Fruit fly (Drosophila melanogaster) whole organism, embryonic: Measurements from ENCODE around the gene shd.

Experiments used
- Aef1 ChIP-seq: fragments of 200-800 bp; sonication (Bioruptor generic); IDR thresholded peaks from 3 replicates; pipeline ENCODE4 v1.3.6; 2022; ENCODE audit warnings: missing biosample characterization, missing genetic modification characterization
- Awh ChIP-seq: fragments of 200-800 bp; sonication (Bioruptor generic); IDR thresholded peaks from 2 replicates; pipeline ENCODE4, ENCODE4 v1.3.6; 2022; ENCODE audit warnings: missing biosample characterization, missing genetic modification characterization
- B-H1 ChIP-seq: fragments of 200-800 bp; sonication (Bioruptor generic); IDR thresholded peaks from 3 replicates; pipeline ENCODE4 v1.3.6; 2022; ENCODE audit warnings: missing biosample characterization, missing genetic modification characterization
- CG1024 ChIP-seq: fragments of 200-800 bp; sonication (Bioruptor generic); IDR thresholded peaks from 2 replicates; pipeline ENCODE4 v1.3.6; 2022; ENCODE audit warnings: missing biosample characterization, missing genetic modification characterization
- CG10431 ChIP-seq: fragments of 200-800 bp; sonication (Bioruptor generic); optimal IDR thresholded peaks from 3 replicates; lab custom pipeline; 2018; ENCODE audit warnings: missing biosample characterization, mild to moderate bottlenecking, missing genetic modification characterization
- CG10543 ChIP-seq: fragments of 200-800 bp; sonication (Bioruptor generic); optimal IDR thresholded peaks from 3 replicates; lab custom pipeline; 2017; ENCODE audit warnings: missing biosample characterization, mild to moderate bottlenecking, missing genetic modification characterization, moderate library complexity
- CG13287 ChIP-seq: fragments of 200-800 bp; sonication (Bioruptor generic); IDR thresholded peaks from 2 replicates; pipeline ENCODE4 v1.3.6; 2022; ENCODE audit warnings: missing biosample characterization, missing genetic modification characterization; ENCODE audit not compliant: partially characterized antibody
- CG15601 ChIP-seq: fragments of 200-800 bp; sonication (Bioruptor generic); optimal IDR thresholded peaks from 3 replicates; lab custom pipeline; 2019; ENCODE audit warnings: missing biosample characterization, mild to moderate bottlenecking, missing genetic modification characterization, moderate library complexity
- CG15696 ChIP-seq: fragments of 200-800 bp; sonication (Bioruptor generic); optimal IDR thresholded peaks from 2 replicates; lab custom pipeline; 2019; ENCODE audit warnings: missing biosample characterization, mild to moderate bottlenecking, missing genetic modification characterization, moderate library complexity
- CG17385 ChIP-seq: fragments of 200-800 bp; sonication (Bioruptor generic); optimal IDR thresholded peaks from 3 replicates; lab custom pipeline; 2018; ENCODE audit warnings: missing biosample characterization, mild to moderate bottlenecking, missing genetic modification characterization
- CG18262 ChIP-seq: fragments of 200-800 bp; optimal IDR thresholded peaks from 3 replicates; lab custom pipeline; 2019; ENCODE audit warnings: missing biosample characterization, mild to moderate bottlenecking, missing genetic modification characterization, moderate library complexity
- CG2199 ChIP-seq: fragments of 200-800 bp; sonication (Bioruptor generic); IDR thresholded peaks from 3 replicates; pipeline ENCODE4 v1.3.6; 2022; ENCODE audit warnings: missing biosample characterization, missing genetic modification characterization
- CG32532 ChIP-seq: fragments of 200-800 bp; sonication (Bioruptor generic); IDR thresholded peaks from 2 replicates; pipeline ENCODE4 v1.3.6; 2022; ENCODE audit warnings: missing biosample characterization, missing genetic modification characterization
- CG33557 ChIP-seq: fragments of 200-800 bp; sonication (Bioruptor generic); optimal IDR thresholded peaks from 2 replicates; lab custom pipeline; 2019; ENCODE audit warnings: missing biosample characterization, mild to moderate bottlenecking, missing genetic modification characterization, moderate library complexity
- CG43689 ChIP-seq: fragments of 200-800 bp; sonication (Bioruptor generic); IDR thresholded peaks from 2 replicates; pipeline ENCODE4 v1.3.6; 2022; ENCODE audit warnings: missing biosample characterization, missing genetic modification characterization
- CG8281 ChIP-seq: fragments of 200-800 bp; sonication (Bioruptor generic); optimal IDR thresholded peaks from 2 replicates; lab custom pipeline; 2018; ENCODE audit warnings: missing biosample characterization, mild to moderate bottlenecking, missing genetic modification characterization, moderate library complexity
- CG9876 ChIP-seq: fragments of 200-800 bp; sonication (Bioruptor generic); optimal IDR thresholded peaks from 2 replicates; lab custom pipeline; 2016; ENCODE audit warnings: missing biosample characterization, missing genetic modification characterization
- CHES-1-like ChIP-seq: fragments of 200-800 bp; sonication (Bioruptor generic); optimal IDR thresholded peaks from 2 replicates; lab custom pipeline; 2016; ENCODE audit warnings: missing biosample characterization, missing genetic modification characterization
- D ChIP-seq, 2 experiments: fragments of 200-800 bp in 1 of 2; fragments of >200 bp in 1 of 2; sonication (Bioruptor generic) in 1 of 2; optimal IDR thresholded peaks; 2 replicates in 1 of 2; 3 replicates in 1 of 2; lab custom pipeline; 2017; ENCODE audit warnings: mild to moderate bottlenecking in 1 of 2, missing biosample characterization in 1 of 2, missing genetic modification characterization in 1 of 2, missing genetic modification reagents in 1 of 2
- Dbx ChIP-seq: fragments of 200-800 bp; sonication (Bioruptor generic); IDR thresholded peaks from 3 replicates; pipeline ENCODE4 v1.3.6; 2022; ENCODE audit warnings: missing biosample characterization, missing genetic modification characterization
- Doc2 ChIP-seq: fragments of 200-800 bp; sonication (Bioruptor generic); IDR thresholded peaks from 2 replicates; pipeline ENCODE4 v1.3.6; 2022; ENCODE audit warnings: missing biosample characterization, missing genetic modification characterization
- H15 ChIP-seq: fragments of 200-800 bp; sonication (Bioruptor generic); IDR thresholded peaks from 3 replicates; pipeline ENCODE4 v1.3.6; 2022; ENCODE audit warnings: missing biosample characterization, missing genetic modification characterization
- Hr78 ChIP-seq, 2 experiments: fragments of 200-800 bp in 1 of 2; fragments of >200 bp in 1 of 2; sonication (Bioruptor generic) in 1 of 2; optimal IDR thresholded peaks; 2 replicates each; lab custom pipeline; 2017 to 2019; ENCODE audit warnings: missing biosample characterization in 2 of 2, missing genetic modification characterization in 2 of 2, mild to moderate bottlenecking in 1 of 2, moderate library complexity in 1 of 2
- MESR4 ChIP-seq: fragments of 200-800 bp; sonication (Bioruptor generic); optimal IDR thresholded peaks from 2 replicates; lab custom pipeline; 2018; ENCODE audit warnings: missing biosample characterization, mild to moderate bottlenecking, missing genetic modification characterization, moderate library complexity
- Med ChIP-seq: fragments of 200-800 bp; sonication (Bioruptor generic); peaks from one replicate; lab custom pipeline; 2016; ENCODE audit warnings: missing biosample characterization, missing genetic modification characterization, mild to moderate bottlenecking, inconsistent platforms, moderate library complexity
- NK7.1 ChIP-seq: fragments of 200-800 bp; sonication (Bioruptor generic); optimal IDR thresholded peaks from 3 replicates; lab custom pipeline; 2016; ENCODE audit warnings: missing biosample characterization, missing genetic modification characterization
- Sin3A ChIP-seq: fragments of >200 bp; optimal IDR thresholded peaks from 2 replicates; lab custom pipeline; 2018
- Taf1 ChIP-seq: fragments of 200-800 bp; sonication (Bioruptor generic); IDR thresholded peaks from 2 replicates; pipeline ENCODE4 v1.3.6; 2022; ENCODE audit warnings: missing biosample characterization, missing genetic modification characterization
- Tbp ChIP-seq: fragments of >200 bp; optimal IDR thresholded peaks from 2 replicates; lab custom pipeline; 2018; ENCODE audit warnings: missing biosample characterization, missing genetic modification characterization
- Xrp1 ChIP-seq: fragments of 200-800 bp; sonication (Bioruptor generic); IDR thresholded peaks from 2 replicates; pipeline ENCODE4 v1.3.6; 2022; ENCODE audit warnings: missing biosample characterization, missing genetic modification characterization
- abd-A ChIP-seq: fragments of 200-800 bp; sonication (Bioruptor generic); optimal IDR thresholded peaks from 3 replicates; lab custom pipeline; 2019; ENCODE audit warnings: missing biosample characterization, mild to moderate bottlenecking, missing genetic modification characterization, moderate library complexity
- bab2 ChIP-seq: fragments of 200-800 bp; sonication (Bioruptor generic); optimal IDR thresholded peaks from 2 replicates; lab custom pipeline; 2016; ENCODE audit warnings: missing biosample characterization, missing genetic modification characterization
- bigmax ChIP-seq: fragments of 200-800 bp; sonication (Bioruptor generic); optimal IDR thresholded peaks from 2 replicates; lab custom pipeline; 2018; ENCODE audit warnings: missing biosample characterization, mild to moderate bottlenecking, missing genetic modification characterization
- btn ChIP-seq: fragments of 200-800 bp; sonication (Bioruptor generic); optimal IDR thresholded peaks from 2 replicates; lab custom pipeline; 2016; ENCODE audit warnings: missing biosample characterization, missing genetic modification characterization
- chinmo ChIP-seq: fragments of 200-800 bp; sonication (Bioruptor generic); IDR thresholded peaks from 4 replicates; pipeline ENCODE4 v1.3.6; 2022; ENCODE audit warnings: missing biosample characterization, missing genetic modification characterization; ENCODE audit not compliant: partially characterized antibody
- crol ChIP-seq: fragments of 200-800 bp; sonication (Bioruptor generic); IDR thresholded peaks from 2 replicates; pipeline ENCODE4 v1.3.6; 2022; ENCODE audit warnings: missing biosample characterization, missing genetic modification characterization
- dysf ChIP-seq: fragments of 200-800 bp; sonication (Bioruptor generic); IDR thresholded peaks from 3 replicates; pipeline ENCODE4 v1.3.6; 2022; ENCODE audit warnings: missing biosample characterization, missing genetic modification characterization
- ind ChIP-seq: fragments of 200-800 bp; sonication (Bioruptor generic); optimal IDR thresholded peaks from 3 replicates; lab custom pipeline; 2016; ENCODE audit warnings: missing biosample characterization, missing genetic modification characterization
- kni ChIP-seq: fragments of 200-800 bp; sonication (Bioruptor generic); optimal IDR thresholded peaks from 3 replicates; lab custom pipeline; 2017; ENCODE audit warnings: mild to moderate bottlenecking, missing biosample characterization, missing genetic modification reagents, missing genetic modification characterization
- nerfin-1 ChIP-seq: fragments of 200-800 bp; sonication (Bioruptor generic); optimal IDR thresholded peaks from 3 replicates; lab custom pipeline; 2019; ENCODE audit warnings: missing biosample characterization, mild to moderate bottlenecking, missing genetic modification characterization, moderate library complexity
- oc ChIP-seq: fragments of 200-800 bp; sonication (Bioruptor generic); optimal IDR thresholded peaks from 2 replicates; lab custom pipeline; 2018; ENCODE audit warnings: missing biosample characterization, mild to moderate bottlenecking, missing genetic modification characterization, moderate library complexity
- otp ChIP-seq: fragments of 200-800 bp; sonication (Bioruptor generic); IDR thresholded peaks from 3 replicates; pipeline ENCODE4, ENCODE4 v1.3.6; 2022; ENCODE audit warnings: missing biosample characterization, missing genetic modification characterization
- p53 ChIP-seq: fragments of 200-800 bp; sonication (Bioruptor generic); optimal IDR thresholded peaks from 2 replicates; lab custom pipeline; 2016; ENCODE audit warnings: missing biosample characterization, missing genetic modification characterization
- pros ChIP-seq: fragments of 200-800 bp; sonication (Bioruptor generic); optimal IDR thresholded peaks from 3 replicates; lab custom pipeline; 2019; ENCODE audit warnings: missing biosample characterization, mild to moderate bottlenecking, missing genetic modification characterization, moderate library complexity
- psq ChIP-seq: fragments of 200-800 bp; sonication (Bioruptor generic); optimal IDR thresholded peaks from 2 replicates; lab custom pipeline; 2017; ENCODE audit warnings: missing biosample characterization, missing genetic modification characterization
- sqz ChIP-seq: fragments of 200-800 bp; sonication (Bioruptor generic); optimal IDR thresholded peaks from 3 replicates; lab custom pipeline; 2018; ENCODE audit warnings: missing biosample characterization, mild to moderate bottlenecking, missing genetic modification characterization
- sug ChIP-seq: fragments of 200-800 bp; optimal IDR thresholded peaks from 2 replicates; lab custom pipeline; 2019; ENCODE audit warnings: missing biosample characterization, mild to moderate bottlenecking, missing genetic modification characterization, moderate library complexity
- ttk ChIP-seq: fragments of 200-800 bp; sonication (Bioruptor generic); IDR thresholded peaks from 2 replicates; pipeline ENCODE4 v2.1.2; 2022; ENCODE audit warnings: missing biosample characterization, missing genetic modification characterization
- unc-4 ChIP-seq: fragments of 200-800 bp; sonication (Bioruptor generic); IDR thresholded peaks from 2 replicates; pipeline ENCODE4 v1.3.6; 2022; ENCODE audit warnings: missing biosample characterization, missing genetic modification characterization; ENCODE audit not compliant: partially characterized antibody
- wor ChIP-seq: fragments of 200-800 bp; sonication (Bioruptor generic); IDR thresholded peaks from 2 replicates; pipeline ENCODE4 v1.3.6; 2022; ENCODE audit warnings: missing biosample characterization, missing genetic modification characterization

The shd gene

dm6 chr3L:14625568-14625996 lies 11.3 kb downstream of the shd start (continued):
- TF ChIP-seq B-H1 (GFP tag; lab: Robert Waterston, UW) (no peak), CHES-1-like (GFP tag; lab: Kevin White, UChicago) (no peak), H15 (GFP tag; lab: Robert Waterston, UW) (no peak), CG10431 (GFP tag; lab: Kevin White, UChicago) (peak; percentile 17), CG10543 (no peak), nerfin-1 (tag; lab: Kevin White, UChicago) (no peak), NK7.1 (GFP tag; lab: Kevin White, UChicago) (no peak), Awh (GFP tag; lab: Robert Waterston, UW) (peak; percentile 87), wor (GFP tag; lab: Robert Waterston, UW) (no peak), ttk (GFP tag; lab: Robert Waterston, UW) (no peak; the same call in 1 of the 2 replicates), CG8281 (tag; lab: Kevin White, UChicago) (no peak), CG32532 (0 out of 2 replicates have a peak, but pooled peaks have one; percentile 24), sug (tag; lab: Kevin White, UChicago) (no peak), btn (GFP tag; lab: Kevin White, UChicago) (no peak), kni (peak; percentile 94), CG15696 (tag; lab: Kevin White, UChicago) (peak; percentile 11), Tbp (GFP tag; lab: Kevin White, UChicago) (no peak), CG2199 (peak; percentile 86), CG33557 (peak; percentile 44), CG17385 (GFP tag; lab: Kevin White, UChicago) (no peak), Med (peak; percentile 8), CG15601 (peak; percentile 55), Hr78 (GFP tag; optimal IDR thresholded peaks at IDR 0.05; lab: Kevin White, UChicago) (peak in 1 of 2 experiments; percentile 51), psq (GFP tag; lab: Kevin White, UChicago) (no peak), Doc2 (GFP tag; lab: Robert Waterston, UW) (no peak), CG13287 (GFP tag; lab: Robert Waterston, UW) (no peak), CG1024 (GFP tag; lab: Robert Waterston, UW) (no peak), sqz (GFP tag; lab: Kevin White, UChicago) (peak; percentile 63), CG9876 (GFP tag; lab: Kevin White, UChicago) (no peak), Xrp1 (GFP tag; lab: Robert Waterston, UW) (peak; percentile 29; the same call in 1 of the 2 replicates), oc (tag; lab: Kevin White, UChicago) (peak; percentile 37), D (optimal IDR thresholded peaks at IDR 0.05; lab: Kevin White, UChicago) (no peak), D (GFP tag; optimal IDR thresholded peaks at IDR 0.05; lab: Kevin White, UChicago) (no peak), crol (GFP tag; lab: Robert Waterston, UW) (peak; percentile 92), otp (GFP tag; lab: Robert Waterston, UW) (peak; percentile 90; the same call in 2 of the 3 replicates), Dbx (no peak), abd-A (peak; percentile 97), pros (GFP tag; lab: Kevin White, UChicago) (peak; percentile 55), chinmo (GFP tag; lab: Robert Waterston, UW) (no peak)
- TF ChIP-seq, all 482 proteins: peak for 26

- TF ChIP-seq ind (GFP tag; lab: Kevin White, UChicago) = peak; percentile 87
- TF ChIP-seq bab2 (GFP tag; lab: Kevin White, UChicago) = peak; percentile 60
- TF ChIP-seq dysf (GFP tag; lab: Robert Waterston, UW) = peak; percentile 81
- no peak for TF ChIP-seq Taf1 (GFP tag; lab: Robert Waterston, UW)
- no peak for TF ChIP-seq p53 (GFP tag; lab: Kevin White, UChicago)
- TF ChIP-seq unc-4 = peak; percentile 81
- peak; percentile 76 for TF ChIP-seq CG18262 (tag; lab: Kevin White, UChicago)
- TF ChIP-seq Sin3A (lab: Kevin White, UChicago) = peak; percentile 13
- TF ChIP-seq Aef1 (GFP tag; lab: Robert Waterston, UW) = peak; percentile 80
- TF ChIP-seq bigmax (GFP tag; lab: Kevin White, UChicago) = no peak
- TF ChIP-seq CG43689 (GFP tag; lab: Robert Waterston, UW) = peak; percentile 63
- TF ChIP-seq MESR4 (GFP tag; lab: Kevin White, UChicago) = peak; percentile 32
Measured at dm6 chr3L:14631964-14632758, 17.9 kb downstream of the shd start, which contains the start of the genes RecQ5 and dlp. TSS of gene RecQ5 (minus strand) at chr3L:14632077. TSS of gene dlp (plus strand) at chr3L:14632601.
